Fruit fly (Drosophila melanogaster) whole organism, pupa: ENCODE data around the gene CG18234.

Experiments used
- CG10348 ChIP-seq: fragments of 200-800 bp; sonication (Bioruptor generic); IDR thresholded peaks from 2 replicates; pipeline ENCODE4 v1.3.6; 2022; ENCODE audit warnings: missing biosample characterization, missing genetic modification characterization
- CG12605 ChIP-seq: fragments of 200-800 bp; sonication (Bioruptor generic); IDR thresholded peaks from 2 replicates; pipeline ENCODE4 v1.3.6; 2022; ENCODE audit warnings: missing biosample characterization, missing genetic modification characterization
- CG13204 ChIP-seq: fragments of 200-800 bp; sonication (Bioruptor generic); optimal IDR thresholded peaks from 2 replicates; lab custom pipeline; 2018; ENCODE audit warnings: missing biosample characterization, mild to moderate bottlenecking, missing genetic modification characterization, moderate library complexity
- CG14655 ChIP-seq: fragments of 200-800 bp; sonication (Bioruptor generic); optimal IDR thresholded peaks from 3 replicates; lab custom pipeline; 2017; ENCODE audit warnings: mild to moderate bottlenecking, missing biosample characterization, missing genetic modification reagents, missing genetic modification characterization
- CG15710 ChIP-seq: fragments of 200-800 bp; sonication (Bioruptor generic); optimal IDR thresholded peaks from 2 replicates; lab custom pipeline; 2018; ENCODE audit warnings: missing biosample characterization, mild to moderate bottlenecking, missing genetic modification characterization, moderate library complexity
- CG17806 ChIP-seq: fragments of 200-800 bp; sonication (Bioruptor generic); optimal IDR thresholded peaks from 2 replicates; lab custom pipeline; 2018; ENCODE audit warnings: missing biosample characterization, mild to moderate bottlenecking, missing genetic modification characterization, moderate library complexity
- CG32121 ChIP-seq: fragments of 200-800 bp; sonication (Bioruptor generic); IDR thresholded peaks from 2 replicates; pipeline ENCODE4 v1.3.6; 2022; ENCODE audit warnings: missing biosample characterization, missing genetic modification characterization
- CG34367 ChIP-seq: fragments of 200-800 bp; sonication (Bioruptor generic); optimal IDR thresholded peaks from 2 replicates; lab custom pipeline; 2018; ENCODE audit warnings: missing biosample characterization, mild to moderate bottlenecking, missing genetic modification characterization
- CG4496 ChIP-seq: fragments of 200-800 bp; sonication (Bioruptor generic); IDR thresholded peaks from 3 replicates; pipeline ENCODE4 v1.3.6; 2022; ENCODE audit warnings: missing biosample characterization, missing genetic modification characterization
- CG8159 ChIP-seq: fragments of 200-800 bp; sonication (Bioruptor generic); optimal IDR thresholded peaks from 3 replicates; lab custom pipeline; 2018; ENCODE audit warnings: missing biosample characterization, mild to moderate bottlenecking, missing genetic modification characterization, moderate library complexity
- CG8301 ChIP-seq: fragments of 200-800 bp; sonication (Bioruptor generic); optimal IDR thresholded peaks from 2 replicates; lab custom pipeline; 2018; ENCODE audit warnings: missing biosample characterization, mild to moderate bottlenecking, missing genetic modification characterization
- CG9948 ChIP-seq: fragments of 200-800 bp; sonication (Bioruptor generic); optimal IDR thresholded peaks from 2 replicates; lab custom pipeline; 2018; ENCODE audit warnings: missing biosample characterization, mild to moderate bottlenecking, missing genetic modification characterization, moderate library complexity
- D1 ChIP-seq: fragments of 200-800 bp; sonication (Bioruptor generic); optimal IDR thresholded peaks from 2 replicates; lab custom pipeline; 2018; ENCODE audit warnings: missing biosample characterization, mild to moderate bottlenecking, missing genetic modification characterization, moderate library complexity
- EcR ChIP-seq: fragments of 200-800 bp; sonication (Bioruptor generic); optimal IDR thresholded peaks from 3 replicates; lab custom pipeline; 2019; ENCODE audit warnings: missing biosample characterization, missing genetic modification characterization, mild to moderate bottlenecking, moderate library complexity, missing genetic modification reagents
- Ets98B ChIP-seq: fragments of 200-800 bp; sonication (Bioruptor generic); IDR thresholded peaks from 2 replicates; pipeline ENCODE4 v1.3.6; 2022; ENCODE audit warnings: missing biosample characterization, missing genetic modification characterization
- Pif1A ChIP-seq: fragments of 200-800 bp; sonication (Bioruptor generic); optimal IDR thresholded peaks from 3 replicates; lab custom pipeline; 2016; ENCODE audit warnings: missing biosample characterization, missing genetic modification characterization
- Pif1B ChIP-seq: fragments of 200-800 bp; sonication (Bioruptor generic); optimal IDR thresholded peaks from 3 replicates; lab custom pipeline; 2016; ENCODE audit warnings: missing biosample characterization, missing genetic modification characterization
- Snoo ChIP-seq: fragments of 200-800 bp; sonication (Bioruptor generic); optimal IDR thresholded peaks from 3 replicates; lab custom pipeline; 2017; ENCODE audit warnings: missing biosample characterization, mild to moderate bottlenecking, missing genetic modification characterization, inconsistent platforms
- fd96Ca ChIP-seq: fragments of 200-800 bp; sonication (Bioruptor generic); IDR thresholded peaks from 3 replicates; pipeline ENCODE4 v1.3.6; 2022; ENCODE audit warnings: missing biosample characterization, missing genetic modification characterization
- gl ChIP-seq: fragments of 200-800 bp; sonication (Bioruptor generic); optimal IDR thresholded peaks from 2 replicates; lab custom pipeline; 2018; ENCODE audit warnings: missing biosample characterization, mild to moderate bottlenecking, missing genetic modification characterization
- rn ChIP-seq: fragments of 200-800 bp; sonication (Bioruptor generic); IDR thresholded peaks from 2 replicates; pipeline ENCODE4 v1.3.6; 2022; ENCODE audit warnings: missing biosample characterization, missing genetic modification characterization

CG18234 gene

DNA sequence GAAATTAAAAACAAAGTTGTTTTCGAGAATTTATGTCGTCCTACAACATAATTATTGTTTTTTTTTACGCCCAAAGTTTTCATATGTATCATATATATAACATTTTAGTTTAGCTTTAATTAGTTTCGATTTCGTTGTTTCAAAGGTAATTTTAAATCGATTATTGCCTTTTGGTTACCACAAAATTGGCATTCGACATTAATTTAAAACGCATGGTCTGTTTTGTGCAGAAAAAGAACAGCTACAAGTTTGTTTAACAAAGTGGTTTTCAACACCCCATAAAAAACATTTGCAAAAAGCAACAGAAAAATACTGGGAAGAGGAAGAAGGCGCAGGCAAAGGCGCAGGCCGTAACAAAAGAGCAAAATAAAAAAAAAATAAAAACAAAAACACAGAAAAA, 35.3 kb downstream of the CG18234 start:
- TF ChIP-seq CG8301 (tag; lab: Kevin White, UChicago) (peak; percentile 45), CG32121 (no peak), CG8159 (tag; lab: Kevin White, UChicago) (peak; percentile 1), CG14655 (GFP tag; lab: Kevin White, UChicago) (peak; percentile 53), Pif1A (GFP tag; lab: Kevin White, UChicago) (peak; percentile 13), rn (GFP tag; lab: Robert Waterston, UW) (no peak)

DNA sequence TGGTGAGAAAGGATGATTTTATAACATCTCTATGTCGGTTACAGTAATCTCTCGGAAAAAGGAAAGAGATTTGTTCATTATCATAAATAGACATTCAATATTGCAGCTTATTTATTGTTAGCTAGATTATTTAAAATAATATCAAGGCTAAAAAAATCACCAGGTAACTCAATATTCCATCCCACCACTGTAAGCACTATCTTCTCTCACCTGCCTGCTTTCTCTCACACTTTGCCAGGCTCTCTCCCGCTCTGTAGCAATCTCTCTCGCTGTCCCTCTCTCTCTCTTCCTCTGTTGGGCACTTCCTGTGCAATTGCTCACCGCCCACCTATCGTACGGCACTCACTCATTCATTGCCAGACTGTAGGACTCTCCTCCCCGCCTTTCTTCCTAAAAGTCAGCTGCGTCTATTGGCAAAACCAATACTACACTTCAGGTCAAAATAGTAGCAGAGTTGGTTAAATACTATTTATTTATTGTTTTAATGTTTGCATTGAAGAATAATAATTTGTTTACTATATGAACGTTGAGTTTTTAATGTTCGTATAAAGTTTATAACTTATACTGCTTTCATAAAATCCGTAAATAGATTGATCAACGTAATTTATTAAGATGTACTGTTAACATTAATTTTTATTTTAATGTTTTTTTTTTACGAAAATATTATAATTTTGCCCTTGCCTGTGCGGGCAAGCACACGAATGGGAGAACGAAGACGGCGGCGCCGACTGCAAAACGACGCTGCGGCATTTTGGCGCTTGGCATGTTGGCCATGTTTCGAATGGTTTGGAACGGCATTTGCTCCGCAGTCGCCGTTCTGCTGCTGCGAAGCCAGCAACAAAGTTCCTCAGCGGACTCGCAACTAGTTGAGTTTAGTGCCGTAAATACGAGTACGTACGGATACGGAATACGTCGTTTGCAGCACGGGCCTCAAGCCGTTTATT, 37.6 kb downstream of the CG18234 start:
- TF ChIP-seq fd96Ca (GFP tag; lab: Robert Waterston, UW) (peak; percentile 96), CG14655 (GFP tag; lab: Kevin White, UChicago) (peak; percentile 96), Pif1B (peak; percentile 82), Ets98B (peak; percentile 99), Snoo (tag; lab: Kevin White, UChicago) (peak; percentile 87), CG9948 (tag; lab: Kevin White, UChicago) (peak; percentile 90), CG34367 (peak; percentile 87), CG17806 (tag; lab: Kevin White, UChicago) (peak; percentile 83), EcR (GFP tag; lab: Kevin White, UChicago) (no peak), CG8301 (tag; lab: Kevin White, UChicago) (peak; percentile 96), CG4496 (GFP tag; lab: Robert Waterston, UW) (peak; percentile 99), CG13204 (GFP tag; lab: Kevin White, UChicago) (peak; percentile 45), D1 (tag; lab: Kevin White, UChicago) (peak; percentile 15), CG32121 (peak; percentile 99), gl (tag; lab: Kevin White, UChicago) (peak; percentile 61), CG10348 (GFP tag; lab: Robert Waterston, UW) (peak; percentile 94), rn (GFP tag; lab: Robert Waterston, UW) (peak; percentile 99), CG8159 (tag; lab: Kevin White, UChicago) (peak; percentile 86), CG12605 (GFP tag; lab: Robert Waterston, UW) (peak; percentile 98), Pif1A (GFP tag; lab: Kevin White, UChicago) (peak; percentile 84), CG15710 (peak; percentile 81)

DNA sequence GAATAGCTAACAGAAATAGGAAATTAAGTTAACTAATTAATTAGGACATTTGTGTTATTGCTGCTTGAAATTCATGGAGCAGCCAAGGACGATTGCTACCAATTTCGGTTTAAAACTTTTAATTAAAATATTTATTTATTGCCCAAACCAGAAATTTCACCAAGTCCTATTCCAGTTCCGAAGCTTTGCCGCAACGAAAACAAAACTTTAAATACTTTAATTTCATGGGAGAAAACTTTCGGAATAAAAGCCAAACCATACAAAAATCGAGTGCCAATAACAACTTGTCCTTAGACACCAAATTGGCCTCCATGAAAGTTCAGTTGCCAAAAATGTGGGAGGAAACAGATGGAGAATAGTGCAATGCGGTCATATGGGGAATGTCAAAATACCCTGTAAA, 40.0 kb downstream of the CG18234 start:
- TF ChIP-seq CG8301 (tag; lab: Kevin White, UChicago) (no peak), CG32121 (no peak), CG13204 (GFP tag; lab: Kevin White, UChicago) (no peak), Ets98B (no peak), CG9948 (tag; lab: Kevin White, UChicago) (no peak), CG17806 (tag; lab: Kevin White, UChicago) (no peak), CG14655 (GFP tag; lab: Kevin White, UChicago) (no peak), Pif1A (GFP tag; lab: Kevin White, UChicago) (no peak), CG15710 (no peak), CG4496 (GFP tag; lab: Robert Waterston, UW) (no peak), Pif1B (no peak), rn (GFP tag; lab: Robert Waterston, UW) (no peak), CG10348 (GFP tag; lab: Robert Waterston, UW) (no peak), EcR (GFP tag; lab: Kevin White, UChicago) (no peak), CG8159 (tag; lab: Kevin White, UChicago) (no peak), D1 (tag; lab: Kevin White, UChicago) (no peak), fd96Ca (GFP tag; lab: Robert Waterston, UW) (no peak)

DNA sequence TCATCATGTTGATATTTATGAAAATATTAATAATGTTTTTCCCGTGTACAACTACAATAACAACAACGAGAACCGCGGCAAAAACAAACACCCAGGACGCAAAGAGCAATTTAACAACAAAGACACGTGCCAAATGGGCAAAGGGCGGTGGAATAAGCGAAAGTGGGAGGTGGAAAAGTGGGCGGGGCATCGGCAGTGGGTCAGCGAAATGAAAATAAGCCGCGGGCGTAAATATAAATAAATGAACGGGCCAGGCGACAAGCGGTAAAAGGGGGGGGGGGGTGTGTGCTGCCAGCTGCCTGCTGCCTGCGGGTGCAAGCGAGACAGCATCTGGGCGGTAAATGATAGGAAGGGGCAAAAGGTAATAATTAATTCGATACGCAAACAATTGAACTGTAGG, 50.5 kb downstream of the CG18234 start:
- TF ChIP-seq rn (GFP tag; lab: Robert Waterston, UW) (no peak), D1 (tag; lab: Kevin White, UChicago) (no peak), Snoo (tag; lab: Kevin White, UChicago) (no peak), fd96Ca (GFP tag; lab: Robert Waterston, UW) (no peak), Pif1B (no peak), CG12605 (GFP tag; lab: Robert Waterston, UW) (no peak)
